Fruit fly (Drosophila melanogaster): ENCODE measurements around the gene CG14218.

The CG14218 gene

dm6 chrX:19605915-19606314 is 24.1 kb upstream of the CG14218 start:
- TF ChIP-seq CG10267 (tag; optimal IDR thresholded peaks at IDR 0.05) (no peak), Atf-2 (GFP tag; optimal IDR thresholded peaks at IDR 0.05) (no peak), Bgb (GFP tag; IDR thresholded peaks at IDR 0.05; ENCODE audit: partially characterized antibody) (peak; percentile 9; the same call in 1 of the 2 replicates), CG32767 (GFP tag; IDR thresholded peaks at IDR 0.05) (peak; percentile 49; the same call in 1 of the 2 replicates), CG34376 (GFP tag; optimal IDR thresholded peaks at IDR 0.05) (peak; percentile 0), sug (tag; optimal IDR thresholded peaks at IDR 0.05) (peak; percentile 68), Dref (GFP tag; IDR thresholded peaks at IDR 0.05) (0 out of 2 replicates have a peak, but pooled peaks have one; percentile 15), cg (GFP tag; optimal IDR thresholded peaks at IDR 0.05) (peak; percentile 23), bbx (GFP tag; IDR thresholded peaks at IDR 0.05; ENCODE audit: partially characterized antibody) (0 out of 2 replicates have a peak, but pooled peaks have one; percentile 20), crol (GFP tag; IDR thresholded peaks at IDR 0.05) (peak; percentile 96), lab (GFP tag; optimal IDR thresholded peaks at IDR 0.05) (peak; percentile 11), Rfx (GFP tag; IDR thresholded peaks at IDR 0.05) (0 out of 2 replicates have a peak, but pooled peaks have one; percentile 49), CG4707 (GFP tag; optimal IDR thresholded peaks at IDR 0.05) (peak; percentile 39), cwo (GFP tag; optimal IDR thresholded peaks at IDR 0.05) (peak; percentile 76), kay (GFP tag; optimal IDR thresholded peaks at IDR 0.05) (peak; percentile 80), exex (tag; optimal IDR thresholded peaks at IDR 0.05) (peak; percentile 32), chif (GFP tag; optimal IDR thresholded peaks at IDR 0.05) (no peak), CG6175 (GFP tag; IDR thresholded peaks at IDR 0.05) (peak; percentile 51; the same call in 2 of the 3 replicates), CG8290 (GFP tag; optimal IDR thresholded peaks at IDR 0.05) (no peak), CG8290 (tag; optimal IDR thresholded peaks at IDR 0.05) (peak in 1 of 2 experiments; percentile 40), kah (GFP tag; optimal IDR thresholded peaks at IDR 0.05) (peak; percentile 42), twi (tag; optimal IDR thresholded peaks at IDR 0.05) (peak; percentile 91), NFAT (GFP tag; IDR thresholded peaks at IDR 0.05) (peak; percentile 53; the same call in 1 of the 2 replicates), row (GFP tag; IDR thresholded peaks at IDR 0.05) (0 out of 3 replicates have a peak, but pooled peaks have one; percentile 7), sd (tag; optimal IDR thresholded peaks at IDR 0.05) (peak; percentile 91), CG12769 (tag; optimal IDR thresholded peaks at IDR 0.05) (peak; percentile 83), Pdp1 (GFP tag; optimal IDR thresholded peaks at IDR 0.05) (peak in 1 of 2 experiments; percentile 85), CG10543 (GFP tag; optimal IDR thresholded peaks at IDR 0.05) (peak; percentile 92), Med (GFP tag) (no peak), B-H2 (GFP tag; optimal IDR thresholded peaks at IDR 0.05) (no peak), CG32772 (GFP tag; IDR thresholded peaks at IDR 0.05) (no peak), pros (GFP tag; optimal IDR thresholded peaks at IDR 0.05) (peak; percentile 83), Adf1 (GFP tag; IDR thresholded peaks at IDR 0.05) (peak; percentile 9; the same call in 1 of the 2 replicates), CG7556 (GFP tag; optimal IDR thresholded peaks at IDR 0.05) (no peak)

DNA sequence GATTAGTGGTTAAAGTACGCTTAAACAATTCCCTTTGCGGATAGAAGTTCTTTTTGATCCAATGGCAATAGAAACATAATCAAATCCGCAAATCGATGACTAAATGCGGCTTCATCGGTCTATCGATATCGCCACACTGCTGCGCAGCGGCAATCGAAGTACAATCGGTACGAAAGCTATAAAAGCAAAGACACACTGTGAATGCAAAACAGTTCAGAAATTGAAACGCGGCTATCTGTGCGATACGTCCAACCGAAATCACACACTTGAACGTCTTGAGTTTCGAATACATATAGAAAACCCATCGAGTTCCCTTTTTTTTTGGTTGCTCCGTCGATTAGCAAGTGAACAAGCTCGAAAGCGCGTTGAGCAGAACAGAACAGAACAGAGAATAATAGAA is 23.2 kb upstream of the CG14218 start, which contains the start of gene CG14207:
Gene CG14207, plus strand, starts transcription at position 203 of the 400 bp plus-strand sequence.
- TF ChIP-seq CG8944 (GFP tag; optimal IDR thresholded peaks at IDR 0.05) (no peak), CG12104 (GFP tag; optimal IDR thresholded peaks at IDR 0.05) (no peak), pita (GFP tag; optimal IDR thresholded peaks at IDR 0.05) (no peak), Oli (tag; optimal IDR thresholded peaks at IDR 0.05) (no peak), GATAe (GFP tag; conservative IDR thresholded peaks at IDR 0.05) (no peak), Med (GFP tag) (peak; percentile 83), Bteb2 (GFP tag; optimal IDR thresholded peaks at IDR 0.05) (no peak), unpg (GFP tag; optimal IDR thresholded peaks at IDR 0.05) (peak; percentile 6), sug (tag; optimal IDR thresholded peaks at IDR 0.05) (no peak), pros (GFP tag; optimal IDR thresholded peaks at IDR 0.05) (peak; percentile 28), Hr51 (GFP tag; optimal IDR thresholded peaks at IDR 0.05) (no peak), PHDP (tag; optimal IDR thresholded peaks at IDR 0.05) (peak; percentile 1), CG9876 (GFP tag; optimal IDR thresholded peaks at IDR 0.05) (no peak), ara (GFP tag; IDR thresholded peaks at IDR 0.05) (no peak), gsb-n (tag; optimal IDR thresholded peaks at IDR 0.05) (no peak), CG2129 (GFP tag; IDR thresholded peaks at IDR 0.05; ENCODE audit: partially characterized antibody) (no peak), CG10654 (GFP tag; optimal IDR thresholded peaks at IDR 0.05) (no peak), al (GFP tag; IDR thresholded peaks at IDR 0.05) (no peak), dpn (GFP tag; optimal IDR thresholded peaks at IDR 0.05) (peak in 1 of 2 experiments; percentile 18), Sox102F (GFP tag; optimal IDR thresholded peaks at IDR 0.05) (no peak)

Measured in whole organism, embryonic.